Worm (Caenorhabditis elegans): Measurements from ENCODE around the gene srt-65.

srt-65 gene

DNA sequence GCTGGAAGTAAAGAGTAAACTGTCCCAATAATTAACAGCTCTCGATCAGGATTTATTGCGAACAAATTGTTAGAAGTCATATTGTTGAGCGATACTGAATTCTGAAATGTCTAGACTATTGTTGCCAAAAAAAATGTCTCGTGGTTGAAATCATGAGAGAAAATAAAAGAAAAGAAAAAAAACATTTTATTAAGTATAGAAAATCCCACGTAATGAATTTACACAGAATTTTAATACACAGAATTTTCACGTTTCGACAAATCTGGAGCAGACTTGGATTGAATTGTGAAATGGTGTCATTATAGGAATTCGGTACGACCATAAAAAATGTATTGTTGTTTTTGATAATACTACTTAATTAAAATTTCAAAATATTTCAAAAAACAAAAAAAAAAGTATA lies at the start of gene srt-65:
srt-65 (minus strand) TSS at position 101 of the 400 bp plus-strand sequence.
- TF ChIP-seq pat-9 (tag; optimal IDR thresholded peaks at IDR 0.05) (no peak), ceh-24 (tag; optimal IDR thresholded peaks at IDR 0.05) (no peak), pha-2 (tag; optimal IDR thresholded peaks at IDR 0.05) (no peak), ceh-30 (tag; optimal IDR thresholded peaks at IDR 0.05) (no peak), elt-4 (tag; optimal IDR thresholded peaks at IDR 0.05) (no peak), unc-55 (GFP tag; optimal IDR thresholded peaks at IDR 0.05) (no peak), hlh-30 (tag; optimal IDR thresholded peaks at IDR 0.05; ENCODE audit: insufficient read depth) (no peak), tbx-7 (tag; optimal IDR thresholded peaks at IDR 0.05) (no peak), ceh-48 (tag; optimal IDR thresholded peaks at IDR 0.05) (no peak), lin-11 (tag; optimal IDR thresholded peaks at IDR 0.05) (no peak), C08G9.2 (tag; optimal IDR thresholded peaks at IDR 0.05) (no peak), hlh-6 (tag; optimal IDR thresholded peaks at IDR 0.05) (no peak)

DNA sequence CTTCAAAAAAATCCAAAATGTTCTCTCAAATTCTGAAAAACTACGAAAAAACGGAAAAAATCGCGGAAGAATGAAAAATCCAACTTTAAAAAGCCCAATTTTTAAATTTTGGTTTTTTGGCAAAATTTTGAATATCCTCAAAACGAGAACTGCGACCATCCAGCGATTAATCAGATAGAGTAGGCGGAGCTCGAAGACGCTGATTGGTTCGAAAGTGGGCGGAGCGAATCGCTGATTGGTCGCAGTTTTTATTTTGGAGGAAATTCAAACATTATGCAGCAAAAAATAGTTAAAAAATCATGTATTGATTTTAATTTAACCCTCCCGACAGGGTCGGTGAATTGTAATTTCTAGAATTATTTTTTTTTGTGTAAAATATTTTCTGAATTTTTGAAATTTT lies 40.9 kb upstream of the srt-65 start:
- TF ChIP-seq nfya-1 (tag; optimal IDR thresholded peaks at IDR 0.05) (peak; percentile 92), unc-42 (tag; optimal IDR thresholded peaks at IDR 0.05) (no peak)

DNA sequence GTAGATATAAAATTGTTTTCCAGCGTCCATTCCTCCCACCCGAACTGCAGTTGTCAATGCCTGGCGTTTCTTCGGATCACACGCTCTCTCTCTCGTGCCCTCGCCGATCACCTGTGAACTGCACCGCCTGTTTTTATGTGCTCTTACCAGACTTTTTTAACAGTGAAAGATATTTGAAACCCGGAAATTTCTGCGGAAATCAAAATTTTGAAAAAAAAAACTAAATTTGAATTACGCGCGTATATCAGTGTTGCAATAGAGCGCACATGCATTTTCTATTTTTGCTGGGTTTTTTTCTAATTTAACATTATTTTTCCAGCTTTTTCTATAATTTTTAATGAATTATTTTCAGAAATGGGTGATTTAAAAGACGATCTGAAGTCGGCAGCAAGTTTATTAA lies 31.4 kb upstream of the srt-65 start, which contains the start of gene ttc-37:
ttc-37 (plus strand) TSS at position 349 of the 400 bp plus-strand sequence.
- TF ChIP-seq ceh-18 (tag; optimal IDR thresholded peaks at IDR 0.05): peak; percentile 16
- no peak for TF ChIP-seq unc-55 (GFP tag; optimal IDR thresholded peaks at IDR 0.05)

DNA sequence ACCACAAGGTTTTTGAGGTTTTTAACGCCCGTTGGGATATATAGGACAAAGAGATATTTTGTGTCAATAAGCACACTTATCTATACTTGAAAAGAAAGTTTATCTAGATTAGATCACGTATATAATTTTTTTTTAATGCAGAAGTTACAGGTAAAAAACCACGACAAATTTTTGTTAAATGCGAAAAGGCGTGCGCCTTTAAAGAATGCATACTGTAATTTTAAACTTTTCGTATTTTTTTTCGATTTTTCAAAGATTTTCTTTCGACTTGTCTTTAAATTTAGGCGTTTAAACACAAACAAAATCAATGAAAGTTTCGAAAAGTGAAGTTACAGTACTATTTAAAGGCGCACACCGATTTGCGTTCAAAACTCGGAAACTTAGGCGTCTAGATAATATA lies 30.9 kb upstream of the srt-65 start:
- TF ChIP-seq fax-1 (tag; optimal IDR thresholded peaks at IDR 0.05): no peak
- no peak for TF ChIP-seq unc-55 (GFP tag; optimal IDR thresholded peaks at IDR 0.05)
- TF ChIP-seq eyg-1 (tag; optimal IDR thresholded peaks at IDR 0.05): no peak
- TF ChIP-seq hlh-15 (tag; optimal IDR thresholded peaks at IDR 0.05): no peak
- TF ChIP-seq zip-5 (tag; optimal IDR thresholded peaks at IDR 0.05): no peak
- no peak for TF ChIP-seq hlh-6 (tag; optimal IDR thresholded peaks at IDR 0.05)
- no peak for TF ChIP-seq ceh-18 (tag; optimal IDR thresholded peaks at IDR 0.05)
- TF ChIP-seq dve-1 (tag; optimal IDR thresholded peaks at IDR 0.05): no peak
- TF ChIP-seq ahr-1 (tag; optimal IDR thresholded peaks at IDR 0.05): no peak
- TF ChIP-seq ceh-2 (tag; optimal IDR thresholded peaks at IDR 0.05): no peak
- TF ChIP-seq lim-6 (tag; optimal IDR thresholded peaks at IDR 0.05): no peak
- no peak for TF ChIP-seq ceh-45 (GFP tag; IDR thresholded peaks at IDR 0.05)

DNA sequence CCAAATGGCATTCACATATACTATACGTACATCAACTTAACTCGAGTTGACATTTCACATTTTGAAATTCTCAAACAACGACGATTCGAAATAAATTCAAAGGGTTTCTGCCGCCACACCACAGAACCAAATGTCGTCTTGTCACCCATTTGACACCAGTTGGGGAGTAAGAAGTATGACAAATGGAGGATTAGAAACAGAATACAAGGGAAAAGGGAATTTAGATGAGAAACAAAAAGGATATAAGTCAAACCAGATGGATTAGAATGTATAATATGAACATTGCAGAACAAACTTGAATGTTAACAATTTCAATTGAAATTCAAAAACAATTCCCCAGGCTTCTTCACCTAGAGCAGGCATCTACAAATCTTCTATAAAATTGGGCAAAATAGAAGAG lies 29.0 kb upstream of the srt-65 start:
- no peak for TF ChIP-seq T23F11.4 (GFP tag; optimal IDR thresholded peaks at IDR 0.05)
- no peak for TF ChIP-seq nfya-1 (tag; optimal IDR thresholded peaks at IDR 0.05)
- TF ChIP-seq che-1 (tag; optimal IDR thresholded peaks at IDR 0.05): no peak
- no peak for TF ChIP-seq pat-9 (tag; optimal IDR thresholded peaks at IDR 0.05)
- no peak for TF ChIP-seq rnt-1 (tag; optimal IDR thresholded peaks at IDR 0.05)
- peak; percentile 27 for TF ChIP-seq unc-55 (GFP tag; optimal IDR thresholded peaks at IDR 0.05)

DNA sequence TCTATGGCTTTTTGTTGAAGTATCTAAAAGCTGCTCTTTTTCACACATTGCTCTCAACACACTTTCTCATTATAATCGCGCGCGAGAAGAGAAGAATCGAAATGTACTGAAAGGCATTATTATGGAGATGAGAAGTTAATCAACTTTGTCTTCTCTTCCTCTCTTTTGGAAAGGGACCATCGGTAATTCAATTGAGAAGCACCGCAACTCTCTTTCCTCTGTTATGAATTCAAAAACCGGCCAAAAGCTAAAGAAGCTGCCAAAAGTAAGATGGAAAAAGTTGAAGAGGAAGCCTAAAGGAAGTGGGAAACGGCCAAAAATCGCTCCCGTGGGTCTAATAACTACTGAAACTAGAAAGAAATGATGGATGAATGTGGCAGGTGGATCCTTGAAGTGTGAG lies 27.5 kb upstream of the srt-65 start:
- TF ChIP-seq unc-42 (tag; optimal IDR thresholded peaks at IDR 0.05): peak; percentile 98
- TF ChIP-seq sox-4 (tag; optimal IDR thresholded peaks at IDR 0.05): no peak
- TF ChIP-seq fkh-10 (GFP tag; optimal IDR thresholded peaks at IDR 0.05): peak; percentile 48
- TF ChIP-seq tbx-7 (tag; optimal IDR thresholded peaks at IDR 0.05): no peak
- no peak for TF ChIP-seq pat-9 (tag; optimal IDR thresholded peaks at IDR 0.05)
- TF ChIP-seq hlh-15 (tag; optimal IDR thresholded peaks at IDR 0.05): no peak
- TF ChIP-seq elt-2 (tag; optimal IDR thresholded peaks at IDR 0.05): no peak
- no peak for TF ChIP-seq hlh-13 (GFP tag; optimal IDR thresholded peaks at IDR 0.05)
- TF ChIP-seq sdc-2 (tag; optimal IDR thresholded peaks at IDR 0.05): no peak
- TF ChIP-seq unc-3 (GFP tag; conservative IDR thresholded peaks at IDR 0.05): no peak
- TF ChIP-seq unc-3 (tag; optimal IDR thresholded peaks at IDR 0.05): no peak
- no peak for TF ChIP-seq pag-3 (tag; optimal IDR thresholded peaks at IDR 0.05; ENCODE audit: borderline replicate concordance)
- TF ChIP-seq ceh-19 (GFP tag; optimal IDR thresholded peaks at IDR 0.05): no peak
- TF ChIP-seq ceh-14 (tag; optimal IDR thresholded peaks at IDR 0.05): no peak
- TF ChIP-seq fkh-6 (tag; optimal IDR thresholded peaks at IDR 0.05): no peak
- no peak for TF ChIP-seq ceh-34 (tag; optimal IDR thresholded peaks at IDR 0.05)

Measured in whole organism, late embryonic.